Worm (Caenorhabditis elegans) whole organism, L3 larva: ENCODE results near the gene lin-37.

ENCODE experiments used
- ama-1 ChIP-seq: fragments of 150-350 bp; optimal IDR thresholded peaks from 2 replicates; lab custom pipeline; 2018
- nhr-76 ChIP-seq: fragments of 150-350 bp; sonication (generic microtip); optimal IDR thresholded peaks from 5 replicates; lab custom pipeline; 2014; ENCODE audit warnings: missing biosample characterization, missing genetic modification characterization
- snpc-4 ChIP-seq: fragments of 150-350 bp; optimal IDR thresholded peaks from 2 replicates; lab custom pipeline; 2014; ENCODE audit warnings: missing biosample characterization, missing genetic modification characterization

ce11 chrIII:7106854-7107253, 34.5 kb upstream of the lin-37 start:
- TF ChIP-seq ama-1 (lab: Kevin White, UChicago) (no peak), snpc-4 (tag; lab: Kevin White, UChicago) (no peak), nhr-76 (tag; lab: Kevin White, UChicago) (no peak)
